Worm (Caenorhabditis elegans): Measurements from ENCODE around the gene F54D5.17.

DNA sequence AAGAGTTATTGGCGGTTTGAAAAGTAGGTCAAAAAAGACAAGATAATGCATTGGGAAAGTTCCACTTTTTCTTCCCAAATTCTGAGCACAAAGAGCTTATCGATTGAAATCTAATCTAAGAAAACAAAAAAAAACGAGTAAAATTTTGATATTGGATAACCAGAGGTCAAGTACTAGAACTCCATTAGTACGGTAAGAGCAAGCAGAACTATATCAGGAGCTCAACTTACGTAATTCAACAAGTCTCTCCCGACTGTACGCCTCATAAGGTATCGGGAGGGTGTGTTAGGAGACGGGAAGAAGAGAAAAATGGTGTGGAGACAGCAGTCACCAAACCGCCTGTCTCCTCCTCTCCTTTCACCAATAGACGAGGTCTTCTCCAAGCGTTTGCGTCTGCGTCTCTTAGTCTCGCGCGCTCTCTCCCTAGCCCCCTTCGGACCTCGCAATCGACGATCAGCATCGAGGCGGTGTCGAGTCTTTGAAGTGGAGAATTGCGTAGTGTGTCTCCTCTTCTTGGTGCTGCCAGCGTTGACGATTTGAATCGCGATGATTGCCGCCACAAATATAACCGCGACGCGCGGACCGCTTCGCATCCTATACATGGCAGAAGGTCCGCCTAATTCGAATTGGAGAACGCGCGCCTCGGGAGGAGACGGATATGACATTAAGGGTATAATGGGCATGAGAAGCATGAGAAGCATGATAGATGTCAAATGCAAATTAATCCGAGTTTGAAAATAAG lies 10.7 kb downstream of the F54D5.17 start, which contains the start of gene F54D5.5:
- TF ChIP-seq flt-1 (GFP tag; IDR thresholded peaks at IDR 0.05) (peak; percentile 72; the same call in 1 of the 2 replicates), cog-1 (tag; optimal IDR thresholded peaks at IDR 0.05) (peak; percentile 70)

Measured in whole organism, midembryonic.